Fruit fly (Drosophila melanogaster) whole organism, embryonic: ENCODE results near the gene kkv.
A peak's percentile ranks its signal among the peaks of the same experiment; 100 is the strongest.

Experiments used
- Aef1 ChIP-seq: fragments of 200-800 bp; sonication (Bioruptor generic); IDR thresholded peaks from 3 replicates; pipeline ENCODE4 v1.3.6; 2022; ENCODE audit warnings: missing biosample characterization, missing genetic modification characterization
- CG11456 ChIP-seq: fragments of 200-800 bp; sonication (Bioruptor generic); IDR thresholded peaks from 3 replicates; pipeline ENCODE4 v1.3.6; 2022; ENCODE audit warnings: missing biosample characterization, missing genetic modification characterization
- CG11504 ChIP-seq: fragments of 200-800 bp; sonication (Bioruptor generic); optimal IDR thresholded peaks from 3 replicates; lab custom pipeline; 2019; ENCODE audit warnings: missing biosample characterization, mild to moderate bottlenecking, missing genetic modification characterization, moderate library complexity
- CG11696 ChIP-seq: fragments of 200-800 bp; sonication (Bioruptor generic); IDR thresholded peaks from 2 replicates; pipeline ENCODE4 v1.3.6; 2022; ENCODE audit warnings: missing biosample characterization, missing genetic modification characterization
- CG12155 ChIP-seq: fragments of 200-800 bp; sonication (Bioruptor generic); optimal IDR thresholded peaks from 3 replicates; lab custom pipeline; 2016; ENCODE audit warnings: missing biosample characterization, missing genetic modification characterization
- CG12769 ChIP-seq: fragments of 200-800 bp; sonication (Bioruptor generic); optimal IDR thresholded peaks from 2 replicates; lab custom pipeline; 2019; ENCODE audit warnings: missing biosample characterization, mild to moderate bottlenecking, missing genetic modification characterization, moderate library complexity
- CG14014 ChIP-seq: fragments of 200-800 bp; sonication (Bioruptor generic); IDR thresholded peaks from 2 replicates; pipeline ENCODE4 v1.3.6; 2022; ENCODE audit warnings: missing biosample characterization, missing genetic modification characterization
- CG14441 ChIP-seq: fragments of 200-800 bp; sonication (Bioruptor generic); IDR thresholded peaks from 2 replicates; pipeline ENCODE4 v1.3.6; 2022; ENCODE audit warnings: missing biosample characterization, missing genetic modification characterization
- CG15269 ChIP-seq: fragments of 200-800 bp; sonication (Bioruptor generic); optimal IDR thresholded peaks from 2 replicates; lab custom pipeline; 2018; ENCODE audit warnings: missing biosample characterization, mild to moderate bottlenecking, missing genetic modification characterization, moderate library complexity
- CG15479 ChIP-seq: fragments of 200-800 bp; sonication (Bioruptor generic); optimal IDR thresholded peaks from 3 replicates; lab custom pipeline; 2019; ENCODE audit warnings: missing biosample characterization, mild to moderate bottlenecking, missing genetic modification characterization, moderate library complexity
- CG15696 ChIP-seq: fragments of 200-800 bp; sonication (Bioruptor generic); optimal IDR thresholded peaks from 2 replicates; lab custom pipeline; 2019; ENCODE audit warnings: missing biosample characterization, mild to moderate bottlenecking, missing genetic modification characterization, moderate library complexity
- CG17359 ChIP-seq: fragments of 200-800 bp; sonication (Bioruptor generic); optimal IDR thresholded peaks from 3 replicates; lab custom pipeline; 2018; ENCODE audit warnings: missing biosample characterization, mild to moderate bottlenecking, missing genetic modification characterization, moderate library complexity
- CG32767 ChIP-seq: fragments of 200-800 bp; sonication (Bioruptor generic); IDR thresholded peaks from 2 replicates; pipeline ENCODE4 v1.3.6; 2022; ENCODE audit warnings: missing biosample characterization, missing genetic modification characterization
- CG34422 ChIP-seq: fragments of 200-800 bp; sonication (Bioruptor generic); IDR thresholded peaks from 3 replicates; pipeline ENCODE4 v1.3.6; 2022; ENCODE audit warnings: missing biosample characterization, missing genetic modification characterization
- CG7556 ChIP-seq: fragments of 200-800 bp; sonication (Bioruptor generic); optimal IDR thresholded peaks from 2 replicates; lab custom pipeline; 2017; ENCODE audit warnings: missing biosample characterization, mild to moderate bottlenecking, missing genetic modification characterization
- CG7963 ChIP-seq: fragments of 200-800 bp; sonication (Bioruptor generic); IDR thresholded peaks from 3 replicates; pipeline ENCODE4 v1.3.6; 2022; ENCODE audit warnings: missing biosample characterization, missing genetic modification characterization; ENCODE audit not compliant: partially characterized antibody
- CG8765 ChIP-seq: fragments of 200-800 bp; sonication (Bioruptor generic); IDR thresholded peaks from 2 replicates; pipeline ENCODE4 v1.3.6; 2022; ENCODE audit warnings: missing biosample characterization, missing genetic modification characterization
- CG9932 ChIP-seq: fragments of 200-800 bp; sonication (Bioruptor generic); IDR thresholded peaks from 2 replicates; pipeline ENCODE4 v1.3.6; 2022; ENCODE audit warnings: missing biosample characterization, missing genetic modification characterization
- D19A ChIP-seq: fragments of 200-800 bp; optimal IDR thresholded peaks from 3 replicates; lab custom pipeline; 2019; ENCODE audit warnings: missing biosample characterization, mild to moderate bottlenecking, missing genetic modification characterization, moderate library complexity
- Dref ChIP-seq: fragments of 200-800 bp; sonication (Bioruptor generic); IDR thresholded peaks from 2 replicates; pipeline ENCODE4 v1.3.6; 2022; ENCODE audit warnings: missing biosample characterization, missing genetic modification characterization
- E2f2 ChIP-seq: fragments of 200-800 bp; sonication (Bioruptor generic); IDR thresholded peaks from 2 replicates; pipeline ENCODE4 v1.3.6; 2022; ENCODE audit warnings: missing biosample characterization, missing genetic modification characterization
- Fer3 ChIP-seq: fragments of 200-800 bp; sonication (Bioruptor generic); optimal IDR thresholded peaks from 2 replicates; lab custom pipeline; 2018; ENCODE audit warnings: missing biosample characterization, mild to moderate bottlenecking, missing genetic modification characterization, moderate library complexity
- Hey ChIP-seq: fragments of 200-800 bp; sonication (Bioruptor generic); optimal IDR thresholded peaks from 3 replicates; lab custom pipeline; 2018; ENCODE audit warnings: missing biosample characterization, mild to moderate bottlenecking, missing genetic modification characterization
- HmgZ ChIP-seq: fragments of 200-800 bp; sonication (Bioruptor generic); optimal IDR thresholded peaks from 2 replicates; lab custom pipeline; 2018; ENCODE audit warnings: missing biosample characterization, mild to moderate bottlenecking, missing genetic modification characterization
- Hmr ChIP-seq: fragments of 200-800 bp; sonication (Bioruptor generic); optimal IDR thresholded peaks from 3 replicates; lab custom pipeline; 2017; ENCODE audit warnings: mild to moderate bottlenecking, missing biosample characterization, missing genetic modification reagents, missing genetic modification characterization
- Hr39 ChIP-seq: fragments of >200 bp; optimal IDR thresholded peaks from 2 replicates; lab custom pipeline; 2017
- Hr78 ChIP-seq, 2 experiments: fragments of 200-800 bp in 1 of 2; fragments of >200 bp in 1 of 2; sonication (Bioruptor generic) in 1 of 2; optimal IDR thresholded peaks; 2 replicates each; lab custom pipeline; 2017 to 2019; ENCODE audit warnings: missing biosample characterization in 2 of 2, missing genetic modification characterization in 2 of 2, mild to moderate bottlenecking in 1 of 2, moderate library complexity in 1 of 2
- NC2α ChIP-seq: fragments of 200-800 bp; sonication (Bioruptor generic); optimal IDR thresholded peaks from 2 replicates; lab custom pipeline; 2016; ENCODE audit warnings: missing biosample characterization, missing genetic modification characterization
- Neu2 ChIP-seq: fragments of 200-800 bp; sonication (Bioruptor generic); optimal IDR thresholded peaks from 3 replicates; lab custom pipeline; 2016; ENCODE audit warnings: missing biosample characterization, missing genetic modification characterization, borderline replicate concordance
- Oaz ChIP-seq: fragments of 200-800 bp; sonication (Bioruptor generic); IDR thresholded peaks from 2 replicates; pipeline ENCODE4 v1.3.6; 2022; ENCODE audit warnings: missing biosample characterization, missing genetic modification characterization
- abd-A ChIP-seq: fragments of 200-800 bp; sonication (Bioruptor generic); optimal IDR thresholded peaks from 3 replicates; lab custom pipeline; 2019; ENCODE audit warnings: missing biosample characterization, mild to moderate bottlenecking, missing genetic modification characterization, moderate library complexity
- ash1 ChIP-seq: fragments of 200-800 bp; sonication (Bioruptor generic); optimal IDR thresholded peaks from 2 replicates; lab custom pipeline; 2018; ENCODE audit warnings: missing biosample characterization, mild to moderate bottlenecking, missing genetic modification characterization
- cas ChIP-seq: fragments of 200-800 bp; sonication (Bioruptor generic); IDR thresholded peaks from 2 replicates; pipeline ENCODE4 v1.3.6; 2022; ENCODE audit warnings: missing biosample characterization, missing genetic modification characterization
- chm ChIP-seq: fragments of 200-800 bp; sonication (Bioruptor generic); IDR thresholded peaks from 2 replicates; pipeline ENCODE4 v1.3.6; 2022; ENCODE audit warnings: missing biosample characterization, missing genetic modification characterization
- disco-r ChIP-seq: fragments of 200-800 bp; sonication (Bioruptor generic); optimal IDR thresholded peaks from 2 replicates; lab custom pipeline; 2016; ENCODE audit warnings: missing biosample characterization, missing genetic modification characterization
- exex ChIP-seq: fragments of 200-800 bp; sonication (Bioruptor generic); optimal IDR thresholded peaks from 4 replicates; lab custom pipeline; 2018; ENCODE audit warnings: missing biosample characterization, mild to moderate bottlenecking, missing genetic modification characterization, moderate library complexity
- lab ChIP-seq: fragments of 200-800 bp; sonication (Bioruptor generic); optimal IDR thresholded peaks from 3 replicates; lab custom pipeline; 2017; ENCODE audit warnings: missing biosample characterization, missing genetic modification characterization, mild to moderate bottlenecking, moderate library complexity, missing genetic modification reagents
- nerfin-1 ChIP-seq: fragments of 200-800 bp; sonication (Bioruptor generic); optimal IDR thresholded peaks from 3 replicates; lab custom pipeline; 2019; ENCODE audit warnings: missing biosample characterization, mild to moderate bottlenecking, missing genetic modification characterization, moderate library complexity
- nmo ChIP-seq: fragments of 200-800 bp; sonication (Bioruptor generic); optimal IDR thresholded peaks from 2 replicates; lab custom pipeline; 2018; ENCODE audit warnings: missing biosample characterization, mild to moderate bottlenecking, missing genetic modification characterization, moderate library complexity
- nom ChIP-seq: fragments of 200-800 bp; sonication (Bioruptor generic); optimal IDR thresholded peaks from 2 replicates; lab custom pipeline; 2017; ENCODE audit warnings: missing biosample characterization, missing genetic modification characterization, mild to moderate bottlenecking, moderate library complexity, missing genetic modification reagents
- org-1 ChIP-seq: fragments of 200-800 bp; sonication (Bioruptor generic); optimal IDR thresholded peaks from 2 replicates; lab custom pipeline; 2017; ENCODE audit warnings: missing biosample characterization, missing genetic modification characterization
- pan ChIP-seq, 4 experiments: fragments of >200 bp in 3 of 4; fragments of 200-800 bp in 1 of 4; sonication (Bioruptor generic) in 1 of 4; optimal IDR thresholded peaks in 3 of 4; IDR thresholded peaks in 1 of 4; 2 replicates each; pipeline versions ENCODE4 v1.3.6 to Lab custom; 2017 to 2022; ENCODE audit warnings: missing biosample characterization in 2 of 4, missing genetic modification characterization in 2 of 4, mixed read lengths in 1 of 4
- rib ChIP-seq: fragments of 200-800 bp; sonication (Bioruptor generic); IDR thresholded peaks from 2 replicates; pipeline ENCODE4 v1.3.6; 2022; ENCODE audit warnings: missing biosample characterization, missing genetic modification characterization
- scrt ChIP-seq: fragments of 200-800 bp; sonication (Bioruptor generic); optimal IDR thresholded peaks from 2 replicates; lab custom pipeline; 2018; ENCODE audit warnings: missing biosample characterization, mild to moderate bottlenecking, missing genetic modification characterization, moderate library complexity
- slp2 ChIP-seq: fragments of 200-800 bp; sonication (Bioruptor generic); optimal IDR thresholded peaks from 2 replicates; lab custom pipeline; 2016; ENCODE audit warnings: missing biosample characterization, missing genetic modification characterization
- sr ChIP-seq: fragments of 200-800 bp; sonication (Bioruptor generic); IDR thresholded peaks from 3 replicates; pipeline ENCODE4 v1.3.6; 2022; ENCODE audit warnings: missing biosample characterization, missing genetic modification characterization
- twi ChIP-seq: fragments of 200-800 bp; optimal IDR thresholded peaks from 2 replicates; lab custom pipeline; 2019; ENCODE audit warnings: missing biosample characterization, mild to moderate bottlenecking, missing genetic modification characterization, moderate library complexity
- vvl ChIP-seq: fragments of 200-800 bp; sonication (Bioruptor generic); IDR thresholded peaks from 2 replicates; pipeline ENCODE4 v1.3.6; 2022; ENCODE audit warnings: missing biosample characterization, missing genetic modification characterization

kkv gene

DNA sequence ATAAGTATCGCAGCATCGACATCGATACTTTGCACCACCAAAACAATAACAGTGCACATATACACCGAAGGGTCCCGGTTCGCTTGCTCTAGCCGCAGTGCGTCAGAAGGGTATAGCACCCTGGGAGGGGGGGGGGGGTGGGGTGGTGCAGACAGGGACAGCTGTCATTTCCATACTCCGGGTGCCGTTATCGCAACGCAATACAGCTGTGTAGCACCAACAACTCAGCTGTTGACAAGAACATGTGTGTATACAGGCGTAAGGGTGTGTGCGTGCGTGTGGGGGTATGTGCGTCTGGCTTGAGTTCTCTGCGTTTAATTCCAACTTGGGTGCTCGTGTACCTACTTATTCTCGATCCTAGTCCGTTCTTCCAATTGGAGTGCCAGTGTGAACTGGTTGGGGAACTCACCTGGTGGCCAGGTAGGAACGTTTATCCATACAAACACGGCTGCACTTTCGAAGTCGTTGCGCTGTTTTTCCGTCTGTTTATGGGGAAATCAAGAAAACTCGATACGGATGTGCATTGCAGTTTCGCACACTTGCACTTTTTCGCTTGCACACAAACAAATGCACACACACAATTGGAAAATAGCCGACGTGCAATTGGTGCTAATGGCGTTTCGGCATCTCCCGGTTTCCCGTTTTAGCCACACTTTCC lies 25.0 kb downstream of the kkv start (continued):
- TF ChIP-seq CG14441 (peak; percentile 31; the same call in 1 of the 2 replicates), abd-A (tag; lab: Kevin White, UChicago) (peak; percentile 6), CG34422 (GFP tag; lab: Robert Waterston, UW) (peak; percentile 74; the same call in 2 of the 3 replicates), pan (optimal IDR thresholded peaks at IDR 0.05; lab: Kevin White, UChicago) (no peak), pan (GFP tag; optimal IDR thresholded peaks at IDR 0.05 in 1 of 2, IDR thresholded peaks at IDR 0.05 in 1 of 2) (peak in 1 of 2 experiments; percentile 15), Hey (tag; lab: Kevin White, UChicago) (peak; percentile 55), E2f2 (GFP tag; lab: Robert Waterston, UW) (no peak), rib (no peak), slp2 (GFP tag; lab: Kevin White, UChicago) (no peak), nmo (GFP tag; lab: Kevin White, UChicago) (no peak), CG32767 (GFP tag; lab: Robert Waterston, UW) (peak; percentile 79), CG17359 (no peak), D19A (tag; lab: Kevin White, UChicago) (peak; percentile 22), CG11504 (tag; lab: Kevin White, UChicago) (no peak), ash1 (GFP tag; lab: Kevin White, UChicago) (peak; percentile 81), CG12155 (GFP tag; lab: Kevin White, UChicago) (no peak), chm (GFP tag; lab: Robert Waterston, UW) (peak; percentile 66), disco-r (GFP tag; lab: Kevin White, UChicago) (no peak), Aef1 (GFP tag; lab: Robert Waterston, UW) (peak; percentile 56; the same call in 2 of the 3 replicates), sr (GFP tag; lab: Robert Waterston, UW) (0 out of 3 replicates have a peak, but pooled peaks have one; percentile 36), NC2α (GFP tag; lab: Kevin White, UChicago) (no peak), Hmr (peak; percentile 44), vvl (peak; percentile 12; the same call in 1 of the 2 replicates), CG14014 (peak; percentile 35; the same call in 1 of the 2 replicates), CG7963 (GFP tag; lab: Robert Waterston, UW) (no peak), CG11456 (GFP tag; lab: Robert Waterston, UW) (peak; percentile 51; the same call in 1 of the 3 replicates), HmgZ (tag; lab: Kevin White, UChicago) (peak; percentile 0), Neu2 (GFP tag; lab: Kevin White, UChicago) (peak; percentile 42), exex (tag; lab: Kevin White, UChicago) (peak; percentile 21), cas (GFP tag; lab: Robert Waterston, UW) (0 out of 2 replicates have a peak, but pooled peaks have one; percentile 7), Hr78 (GFP tag; optimal IDR thresholded peaks at IDR 0.05; lab: Kevin White, UChicago) (no peak), CG15696 (tag; lab: Kevin White, UChicago) (no peak), nom (GFP tag; lab: Kevin White, UChicago) (peak; percentile 60), Fer3 (no peak), CG11696 (GFP tag; lab: Robert Waterston, UW) (no peak), scrt (GFP tag; lab: Kevin White, UChicago) (peak; percentile 22), CG7556 (GFP tag; lab: Kevin White, UChicago) (peak; percentile 6), CG9932 (GFP tag; lab: Robert Waterston, UW) (0 out of 2 replicates have a peak, but pooled peaks have one; percentile 7), lab (GFP tag; lab: Kevin White, UChicago) (peak; percentile 61), CG12769 (no peak), CG15269 (tag; lab: Kevin White, UChicago) (peak; percentile 24), org-1 (peak; percentile 29), Dref (GFP tag; lab: Robert Waterston, UW) (peak; percentile 35; the same call in 1 of the 2 replicates), CG8765 (GFP tag; lab: Robert Waterston, UW) (no peak), Oaz (GFP tag; lab: Robert Waterston, UW) (no peak), nerfin-1 (tag; lab: Kevin White, UChicago) (peak; percentile 98), Hr39 (lab: Kevin White, UChicago) (no peak), twi (tag; lab: Kevin White, UChicago) (peak; percentile 75), CG15479 (GFP tag; lab: Kevin White, UChicago) (peak; percentile 60)
